Fruit fly (Drosophila melanogaster): ENCODE results near the gene ArgRS.

Gene ArgRS

DNA sequence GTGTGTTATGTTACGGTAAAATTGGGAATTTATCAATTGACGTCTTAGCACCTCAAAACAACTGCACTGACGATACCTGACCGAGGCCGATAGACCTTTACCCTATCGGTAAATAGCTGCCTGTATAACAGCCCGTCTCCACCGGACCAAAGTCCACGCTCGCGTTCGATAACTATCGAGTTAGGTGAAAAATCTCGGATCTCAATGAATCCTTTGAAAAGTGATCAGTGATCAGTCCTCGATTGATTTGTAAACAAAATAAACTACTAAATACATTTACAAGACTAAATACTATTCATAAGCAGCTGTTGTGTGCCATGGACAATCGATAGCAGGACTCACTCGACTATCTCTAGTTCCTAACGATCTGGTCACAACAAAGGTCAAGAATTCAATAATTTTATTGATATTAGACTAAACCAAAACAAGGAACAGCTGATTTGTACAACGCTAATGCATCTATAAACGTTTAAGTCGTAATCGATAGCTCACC, 47.9 kb downstream of the ArgRS start, which contains the start of gene sordd1 (continued):
- TF ChIP-seq hb (GFP tag; IDR thresholded peaks at IDR 0.05; ENCODE audit: partially characterized antibody) (peak; percentile 82), CG13287 (GFP tag; IDR thresholded peaks at IDR 0.05; ENCODE audit: partially characterized antibody) (peak; percentile 89), crp (GFP tag; optimal IDR thresholded peaks at IDR 0.05) (peak in 1 of 2 experiments; percentile 27), MESR4 (GFP tag; optimal IDR thresholded peaks at IDR 0.05) (peak; percentile 8), sens (GFP tag) (peak; percentile 31), Doc3 (GFP tag; IDR thresholded peaks at IDR 0.05; ENCODE audit: partially characterized antibody) (peak; percentile 82), vnd (GFP tag; IDR thresholded peaks at IDR 0.05; ENCODE audit: partially characterized antibody) (peak; percentile 90), row (GFP tag; IDR thresholded peaks at IDR 0.05) (peak; percentile 77), CG14710 (tag; optimal IDR thresholded peaks at IDR 0.05) (peak; percentile 4), mld (GFP tag; IDR thresholded peaks at IDR 0.05; ENCODE audit: partially characterized antibody) (peak; percentile 82), Bgb (GFP tag; IDR thresholded peaks at IDR 0.05; ENCODE audit: partially characterized antibody) (peak; percentile 91), Rfx (GFP tag; IDR thresholded peaks at IDR 0.05) (0 out of 2 replicates have a peak, but pooled peaks have one; percentile 27), ssp (GFP tag; IDR thresholded peaks at IDR 0.05) (peak; percentile 98), bbx (GFP tag; IDR thresholded peaks at IDR 0.05; ENCODE audit: partially characterized antibody) (peak; percentile 85), pzg (GFP tag; optimal IDR thresholded peaks at IDR 0.05) (peak; percentile 31), CG9932 (GFP tag; IDR thresholded peaks at IDR 0.05) (peak; percentile 35; the same call in 1 of the 2 replicates), lola (GFP tag; optimal IDR thresholded peaks at IDR 0.05) (peak in 1 of 3 experiments; percentile 77), Med (GFP tag) (peak; percentile 3), nerfin-2 (GFP tag; IDR thresholded peaks at IDR 0.05; ENCODE audit: partially characterized antibody) (peak; percentile 88), CG1024 (GFP tag; IDR thresholded peaks at IDR 0.05) (peak; percentile 78), HLH4C (GFP tag; IDR thresholded peaks at IDR 0.05; ENCODE audit: partially characterized antibody) (peak; percentile 92), CG2129 (GFP tag; IDR thresholded peaks at IDR 0.05; ENCODE audit: partially characterized antibody) (peak; percentile 81), ato (GFP tag; IDR thresholded peaks at IDR 0.05; ENCODE audit: partially characterized antibody) (peak; percentile 81), CG30020 (tag; optimal IDR thresholded peaks at IDR 0.05) (peak; percentile 86), unc-4 (GFP tag; IDR thresholded peaks at IDR 0.05; ENCODE audit: partially characterized antibody) (peak; percentile 85), Sin3A (optimal IDR thresholded peaks at IDR 0.05) (peak; percentile 15), Scr (GFP tag; IDR thresholded peaks at IDR 0.05; ENCODE audit: partially characterized antibody) (peak; percentile 92), MBD-R2 (GFP tag; IDR thresholded peaks at IDR 0.05) (peak; percentile 31; the same call in 1 of the 2 replicates)
